Worm (Caenorhabditis elegans): Measurements from ENCODE around the gene cht-3.

Gene cht-3

ce11 chrIV:7009531-7009930 is 6.1 kb downstream of the cht-3 start, which contains the start of gene C25A8.2:
Gene C25A8.2, plus strand, starts transcription at chrIV:7009831.
- TF ChIP-seq cog-1 (tag; optimal IDR thresholded peaks at IDR 0.05) (no peak), ztf-23 (GFP tag; IDR thresholded peaks at IDR 0.05) (no peak), ztf-29 (GFP tag; IDR thresholded peaks at IDR 0.05) (no peak), tab-1 (GFP tag; IDR thresholded peaks at IDR 0.05) (no peak), klf-2 (GFP tag; conservative IDR thresholded peaks at IDR 0.05) (no peak), T22C8.4 (GFP tag; IDR thresholded peaks at IDR 0.05) (no peak), ref-1 (GFP tag; conservative IDR thresholded peaks at IDR 0.05) (no peak), flt-1 (GFP tag; IDR thresholded peaks at IDR 0.05) (no peak), med-1 (GFP tag; optimal IDR thresholded peaks at IDR 0.05; ENCODE audit: insufficient read depth) (no peak)

ce11 chrIV:7010195-7010594 is 6.8 kb downstream of the cht-3 start:
- TF ChIP-seq ztf-29 (GFP tag; IDR thresholded peaks at IDR 0.05): no peak
- no peak for TF ChIP-seq med-1 (GFP tag; optimal IDR thresholded peaks at IDR 0.05; ENCODE audit: insufficient read depth)
- TF ChIP-seq ref-1 (GFP tag; conservative IDR thresholded peaks at IDR 0.05): no peak
- no peak for TF ChIP-seq ztf-23 (GFP tag; IDR thresholded peaks at IDR 0.05)

- TF ChIP-seq cog-1 (tag; optimal IDR thresholded peaks at IDR 0.05) (no peak), ref-1 (GFP tag; conservative IDR thresholded peaks at IDR 0.05) (no peak), klf-2 (GFP tag; conservative IDR thresholded peaks at IDR 0.05) (no peak)
These were observed 7.4 kb downstream of the cht-3 start, which contains the start of gene C25A8.1 for ce11 chrIV:7010835-7011234. Gene C25A8.1, plus strand, starts transcription at chrIV:7011135.

DNA sequence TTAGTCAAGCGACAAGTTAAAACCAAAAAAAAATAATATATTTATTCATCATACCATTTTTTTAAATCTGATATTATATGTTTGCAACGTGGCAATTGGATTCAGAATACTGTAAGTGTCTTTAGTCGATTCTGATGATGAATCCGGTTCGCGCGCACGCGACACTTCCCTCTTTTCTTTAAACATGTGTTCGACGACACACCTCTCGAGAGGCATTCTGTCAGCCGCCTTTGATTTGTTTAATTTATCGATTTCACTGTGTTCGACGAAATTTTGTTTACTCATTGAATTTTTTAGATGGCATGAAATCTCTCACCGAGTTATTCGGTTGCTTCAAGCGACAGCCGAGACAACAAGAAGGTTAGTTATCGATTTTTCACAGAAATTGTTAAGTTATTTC is 8.3 kb downstream of the cht-3 start, which contains the start of gene trxr-1:
trxr-1 (plus strand) TSS at position 227 of the 400 bp plus-strand sequence.
- TF ChIP-seq ztf-29 (GFP tag; IDR thresholded peaks at IDR 0.05) (no peak), flt-1 (GFP tag; IDR thresholded peaks at IDR 0.05) (no peak), klf-2 (GFP tag; conservative IDR thresholded peaks at IDR 0.05) (no peak), med-1 (GFP tag; optimal IDR thresholded peaks at IDR 0.05; ENCODE audit: insufficient read depth) (no peak), ref-1 (GFP tag; conservative IDR thresholded peaks at IDR 0.05) (no peak), ztf-23 (GFP tag; IDR thresholded peaks at IDR 0.05) (no peak)

DNA sequence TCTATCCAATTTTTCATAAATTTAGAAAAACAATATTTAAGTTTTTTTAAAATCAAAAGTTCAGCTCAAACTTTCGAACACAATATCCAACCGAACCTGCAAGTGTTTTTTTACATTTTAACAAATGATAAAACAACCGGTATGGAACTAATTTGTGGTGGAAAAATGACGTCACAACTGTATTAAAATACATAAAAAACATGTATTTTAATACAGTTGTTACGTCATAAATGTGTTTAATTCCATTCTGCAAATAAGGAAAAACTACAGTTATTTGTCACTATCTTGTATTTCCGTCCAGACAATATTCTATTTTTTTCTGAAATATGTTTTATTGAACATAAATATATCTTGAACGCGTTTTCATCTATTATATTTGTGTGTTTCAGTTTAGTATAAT is 8.8 kb downstream of the cht-3 start:
- TF ChIP-seq ref-1 (GFP tag; conservative IDR thresholded peaks at IDR 0.05): no peak
- TF ChIP-seq T22C8.4 (GFP tag; IDR thresholded peaks at IDR 0.05): no peak
- TF ChIP-seq tab-1 (GFP tag; IDR thresholded peaks at IDR 0.05): no peak
- TF ChIP-seq klf-2 (GFP tag; conservative IDR thresholded peaks at IDR 0.05): no peak
- no peak for TF ChIP-seq ztf-29 (GFP tag; IDR thresholded peaks at IDR 0.05)
- no peak for TF ChIP-seq cog-1 (tag; optimal IDR thresholded peaks at IDR 0.05)
- TF ChIP-seq flt-1 (GFP tag; IDR thresholded peaks at IDR 0.05): no peak

ce11 chrIV:7012731-7013445 is 9.5 kb downstream of the cht-3 start:
- TF ChIP-seq cog-1 (tag; optimal IDR thresholded peaks at IDR 0.05) (no peak), T22C8.4 (GFP tag; IDR thresholded peaks at IDR 0.05) (no peak), tab-1 (GFP tag; IDR thresholded peaks at IDR 0.05) (no peak), med-1 (GFP tag; optimal IDR thresholded peaks at IDR 0.05; ENCODE audit: insufficient read depth) (no peak), ref-1 (GFP tag; conservative IDR thresholded peaks at IDR 0.05) (no peak), ztf-29 (GFP tag; IDR thresholded peaks at IDR 0.05) (no peak), flt-1 (GFP tag; IDR thresholded peaks at IDR 0.05) (no peak), klf-2 (GFP tag; conservative IDR thresholded peaks at IDR 0.05) (no peak), ztf-23 (GFP tag; IDR thresholded peaks at IDR 0.05) (no peak)

- no peak for TF ChIP-seq T22C8.4 (GFP tag; IDR thresholded peaks at IDR 0.05)
- TF ChIP-seq cog-1 (tag; optimal IDR thresholded peaks at IDR 0.05): no peak
- no peak for TF ChIP-seq ztf-29 (GFP tag; IDR thresholded peaks at IDR 0.05)
- no peak for TF ChIP-seq med-1 (GFP tag; optimal IDR thresholded peaks at IDR 0.05; ENCODE audit: insufficient read depth)
- no peak for TF ChIP-seq klf-2 (GFP tag; conservative IDR thresholded peaks at IDR 0.05)
- no peak for TF ChIP-seq ztf-23 (GFP tag; IDR thresholded peaks at IDR 0.05)
- TF ChIP-seq flt-1 (GFP tag; IDR thresholded peaks at IDR 0.05): no peak
- no peak for TF ChIP-seq ref-1 (GFP tag; conservative IDR thresholded peaks at IDR 0.05)
- no peak for TF ChIP-seq tab-1 (GFP tag; IDR thresholded peaks at IDR 0.05)
These were observed 13.1 kb downstream of the cht-3 start for ce11 chrIV:7016502-7016901.

- TF ChIP-seq klf-2 (GFP tag; conservative IDR thresholded peaks at IDR 0.05): no peak
- no peak for TF ChIP-seq T22C8.4 (GFP tag; IDR thresholded peaks at IDR 0.05)
- TF ChIP-seq ref-1 (GFP tag; conservative IDR thresholded peaks at IDR 0.05): no peak
- no peak for TF ChIP-seq med-1 (GFP tag; optimal IDR thresholded peaks at IDR 0.05; ENCODE audit: insufficient read depth)
- TF ChIP-seq flt-1 (GFP tag; IDR thresholded peaks at IDR 0.05): 0 out of 2 replicates have a peak, but pooled peaks have one; percentile 42
- TF ChIP-seq ztf-29 (GFP tag; IDR thresholded peaks at IDR 0.05): no peak
- no peak for TF ChIP-seq ztf-23 (GFP tag; IDR thresholded peaks at IDR 0.05)
- TF ChIP-seq cog-1 (tag; optimal IDR thresholded peaks at IDR 0.05): no peak
- TF ChIP-seq tab-1 (GFP tag; IDR thresholded peaks at IDR 0.05): no peak
These were observed 13.8 kb downstream of the cht-3 start, which contains the start of gene gldi-4 for ce11 chrIV:7017123-7017674. Gene gldi-4, plus strand, starts transcription at chrIV:7017624.

ce11 chrIV:7018623-7019022 is 15.2 kb downstream of the cht-3 start:
- TF ChIP-seq cog-1 (tag; optimal IDR thresholded peaks at IDR 0.05): no peak

ce11 chrIV:7020630-7021029 is 17.2 kb downstream of the cht-3 start:
- TF ChIP-seq med-1 (GFP tag; optimal IDR thresholded peaks at IDR 0.05; ENCODE audit: insufficient read depth) (no peak), ref-1 (GFP tag; conservative IDR thresholded peaks at IDR 0.05) (no peak), cog-1 (tag; optimal IDR thresholded peaks at IDR 0.05) (no peak), ztf-23 (GFP tag; IDR thresholded peaks at IDR 0.05) (no peak), ztf-29 (GFP tag; IDR thresholded peaks at IDR 0.05) (no peak), klf-2 (GFP tag; conservative IDR thresholded peaks at IDR 0.05) (no peak), flt-1 (GFP tag; IDR thresholded peaks at IDR 0.05) (no peak), tab-1 (GFP tag; IDR thresholded peaks at IDR 0.05) (no peak), T22C8.4 (GFP tag; IDR thresholded peaks at IDR 0.05) (no peak)

Measured in whole organism, midembryonic.